Worm (Caenorhabditis elegans) whole organism, L1 larva: Measurements from ENCODE around the gene ZK813.7.

ENCODE experiments used
- blmp-1 ChIP-seq: fragments of 150-350 bp; optimal IDR thresholded peaks from 2 replicates; lab custom pipeline; 2014; ENCODE audit warnings: missing biosample characterization, missing genetic modification characterization
- ceh-82 ChIP-seq, 3 experiments: fragments of 150-350 bp in 1 of 3; sonication (generic microtip) in 2 of 3; optimal IDR thresholded peaks; 2 replicates each; lab custom pipeline; 2014 to 2017; ENCODE audit warnings: missing biosample characterization in 3 of 3, missing genetic modification characterization in 3 of 3
- ceh-90 ChIP-seq: sonication (generic microtip); optimal IDR thresholded peaks from 2 replicates; lab custom pipeline; 2016; ENCODE audit warnings: missing genetic modification characterization, missing compliant biosample characterization
- dpl-1 ChIP-seq, 3 experiments: fragments of 150-350 bp in 2 of 3; sonication (generic microtip) in 1 of 3; optimal IDR thresholded peaks; 2 replicates each; lab custom pipeline; 2014 to 2017; ENCODE audit warnings: missing biosample characterization in 3 of 3, missing genetic modification characterization in 3 of 3, missing genetic modification reagents in 3 of 3
- efl-1 ChIP-seq, 4 experiments: fragments of 150-350 bp; optimal IDR thresholded peaks in 3 of 4; peaks in 1 of 4; 1 replicate in 1 of 4; 2 replicates in 3 of 4; lab custom pipeline; 2014; ENCODE audit warnings: missing biosample characterization in 2 of 4, missing genetic modification characterization in 2 of 4, missing genetic modification reagents in 2 of 4
- elt-3 ChIP-seq, 6 experiments: fragments of 150-350 bp in 1 of 6; sonication (generic microtip); optimal IDR thresholded peaks; 2 replicates each; lab custom pipeline; 2017 to 2018; ENCODE audit warnings: missing biosample characterization in 6 of 6, missing genetic modification characterization in 6 of 6, inconsistent platforms in 1 of 6
- fkh-4 ChIP-seq: sonication (generic microtip); optimal IDR thresholded peaks from 2 replicates; lab custom pipeline; 2016; ENCODE audit warnings: missing compliant biosample characterization, missing genetic modification characterization, borderline replicate concordance
- fos-1 ChIP-seq: fragments of 150-350 bp; optimal IDR thresholded peaks from 2 replicates; lab custom pipeline; 2014; ENCODE audit warnings: missing biosample characterization, missing genetic modification characterization
- hpl-2 ChIP-seq: fragments of 150-350 bp; optimal IDR thresholded peaks from 2 replicates; lab custom pipeline; 2014; ENCODE audit warnings: missing biosample characterization, missing genetic modification reagents, missing genetic modification characterization
- lin-13 ChIP-seq: fragments of 150-350 bp; optimal IDR thresholded peaks from 2 replicates; lab custom pipeline; 2014; ENCODE audit warnings: missing biosample characterization, missing genetic modification reagents, missing genetic modification characterization
- lin-14 ChIP-seq: fragments of 200-800 bp; sonication (Bioruptor generic); optimal IDR thresholded peaks from 2 replicates; lab custom pipeline; 2018; ENCODE audit warnings: mild to moderate bottlenecking, missing genetic modification characterization, moderate library complexity, missing compliant biosample characterization
- lin-39 ChIP-seq: fragments of 150-350 bp; optimal IDR thresholded peaks from 2 replicates; lab custom pipeline; 2014; ENCODE audit warnings: missing biosample characterization, missing genetic modification reagents, missing genetic modification characterization
- lir-3 ChIP-seq: sonication (generic microtip); optimal IDR thresholded peaks from 2 replicates; lab custom pipeline; 2016; ENCODE audit warnings: mild to moderate bottlenecking, missing genetic modification characterization, moderate library complexity, missing compliant biosample characterization; ENCODE audit not compliant: poor library complexity
- mdl-1 ChIP-seq, 2 experiments: fragments of 150-350 bp; optimal IDR thresholded peaks; 2 replicates each; lab custom pipeline; 2014 to 2017; ENCODE audit warnings: missing biosample characterization in 2 of 2, missing genetic modification characterization in 2 of 2, inconsistent platforms in 1 of 2
- mep-1 ChIP-seq: fragments of 150-350 bp; optimal IDR thresholded peaks from 2 replicates; lab custom pipeline; 2014; ENCODE audit warnings: missing biosample characterization, missing genetic modification characterization
- nhr-12 ChIP-seq: sonication (generic microtip); optimal IDR thresholded peaks from 2 replicates; lab custom pipeline; 2017; ENCODE audit warnings: missing biosample characterization, missing genetic modification characterization
- nhr-71 ChIP-seq: sonication (generic microtip); optimal IDR thresholded peaks from 2 replicates; lab custom pipeline; 2016; ENCODE audit warnings: mild to moderate bottlenecking, missing genetic modification characterization, moderate library complexity, missing compliant biosample characterization
- nhr-77 ChIP-seq: fragments of 150-350 bp; optimal IDR thresholded peaks from 2 replicates; lab custom pipeline; 2014; ENCODE audit warnings: missing biosample characterization, missing genetic modification characterization
- nhr-85 ChIP-seq: sonication (generic microtip); peaks from one replicate; lab custom pipeline; 2016; ENCODE audit warnings: missing genetic modification characterization, inconsistent platforms, missing compliant biosample characterization
- pax-3 ChIP-seq: fragments of 200-800 bp; sonication (Bioruptor generic); optimal IDR thresholded peaks from 2 replicates; lab custom pipeline; 2018; ENCODE audit warnings: mild to moderate bottlenecking, missing genetic modification characterization, moderate library complexity, missing compliant biosample characterization
- rnt-1 ChIP-seq: sonication (generic microtip); optimal IDR thresholded peaks from 2 replicates; lab custom pipeline; 2016; ENCODE audit warnings: mild to moderate bottlenecking, missing genetic modification characterization, moderate library complexity, missing compliant biosample characterization
- skn-1 ChIP-seq: fragments of 150-350 bp; optimal IDR thresholded peaks from 2 replicates; lab custom pipeline; 2014; ENCODE audit warnings: missing biosample characterization, missing genetic modification characterization
- snpc-4 ChIP-seq: fragments of 150-350 bp; optimal IDR thresholded peaks from 2 replicates; lab custom pipeline; 2014; ENCODE audit warnings: missing biosample characterization, missing genetic modification characterization
- swsn-7 ChIP-seq: sonication (generic microtip); optimal IDR thresholded peaks from 2 replicates; lab custom pipeline; 2016; ENCODE audit warnings: missing genetic modification characterization, missing compliant biosample characterization
- tlp-1 ChIP-seq: fragments of 150-350 bp; optimal IDR thresholded peaks from 2 replicates; lab custom pipeline; 2014; ENCODE audit warnings: missing biosample characterization, missing genetic modification characterization
- unc-86 ChIP-seq: sonication (generic microtip); optimal IDR thresholded peaks from 2 replicates; lab custom pipeline; 2016; ENCODE audit warnings: missing genetic modification characterization, missing compliant biosample characterization
- zip-4 ChIP-seq: fragments of 200-800 bp; sonication (Bioruptor generic); optimal IDR thresholded peaks from 2 replicates; lab custom pipeline; 2018; ENCODE audit warnings: mild to moderate bottlenecking, missing genetic modification characterization, moderate library complexity, missing compliant biosample characterization
- ztf-11 ChIP-seq, 2 experiments: sonication (generic microtip); optimal IDR thresholded peaks; 2 replicates each; lab custom pipeline; 2016 to 2017; ENCODE audit warnings: missing genetic modification characterization in 2 of 2, missing biosample characterization in 1 of 2, missing compliant biosample characterization in 1 of 2

ZK813.7 gene

DNA sequence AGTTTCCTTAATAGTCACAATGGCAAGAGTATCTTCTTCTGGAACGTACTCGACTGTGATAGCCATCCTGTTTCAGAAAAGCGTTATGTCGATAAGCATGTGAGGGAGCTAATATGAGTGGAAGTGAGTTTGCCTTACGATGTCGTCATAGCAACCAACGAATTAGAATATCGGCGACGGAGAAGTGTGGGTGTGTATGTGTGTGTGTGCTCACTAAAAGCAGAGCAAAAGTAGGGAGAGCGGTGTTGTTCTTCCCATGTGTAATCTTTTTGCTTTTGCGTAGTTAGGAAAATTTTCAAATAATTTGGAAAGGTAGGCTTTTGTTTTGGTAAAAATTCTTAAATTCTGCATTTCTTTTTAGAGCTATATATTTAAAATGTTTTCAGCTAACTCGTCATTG, 6.5 kb downstream of the ZK813.7 start, which contains the start of gene ZK813.5:
ZK813.5 (minus strand) TSS at position 101 of the 400 bp plus-strand sequence.
- TF ChIP-seq nhr-77 (tag; lab: Kevin White, UChicago) (no peak), nhr-12 (tag; lab: Kevin White, UChicago) (no peak)

DNA sequence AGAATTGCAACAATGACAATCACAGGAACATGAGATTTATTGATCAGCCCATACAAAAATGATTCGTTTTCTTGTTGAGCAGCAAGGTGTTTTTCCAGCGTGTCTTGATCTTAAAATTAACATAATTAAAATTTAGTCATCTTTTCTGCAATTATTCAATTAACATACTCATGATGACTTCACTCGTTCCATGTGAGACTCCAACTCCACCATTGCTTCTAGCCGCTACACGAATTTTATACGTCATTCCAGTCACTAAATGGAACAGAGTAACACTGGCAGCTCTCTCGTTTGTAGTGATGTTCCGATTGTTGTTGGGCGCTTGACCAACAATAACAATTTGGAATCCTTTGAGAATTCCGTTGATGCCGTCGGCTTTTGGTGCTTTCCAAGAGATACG, 9.3 kb downstream of the ZK813.7 start:
- TF ChIP-seq lir-3 (tag; lab: Kevin White, UChicago) (no peak), ceh-82 (tag; optimal IDR thresholded peaks at IDR 0.05; lab: Kevin White, UChicago) (no peak), fkh-4 (tag; lab: Kevin White, UChicago) (no peak)

DNA sequence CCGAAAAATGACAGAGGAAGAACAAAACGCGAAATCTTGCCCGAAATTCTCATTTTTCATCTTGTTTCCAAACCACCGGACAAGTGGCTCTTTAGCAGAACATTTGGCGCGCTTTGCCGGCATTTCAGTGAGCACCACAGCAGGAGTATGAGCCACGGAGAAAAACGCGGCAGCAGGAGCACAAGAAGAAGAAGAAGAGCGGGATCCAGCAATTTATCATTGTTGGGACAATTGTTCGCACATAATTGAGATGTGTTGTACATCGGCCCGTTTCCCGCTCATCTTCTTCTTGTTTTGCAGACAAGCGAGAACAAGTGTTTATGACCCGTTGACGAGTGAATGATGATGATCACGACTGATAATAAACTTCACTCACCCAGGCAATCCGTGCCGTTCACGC, 10.9 kb downstream of the ZK813.7 start:
- TF ChIP-seq ztf-11 (tag; optimal IDR thresholded peaks at IDR 0.05; lab: Kevin White, UChicago) (no peak), lin-14 (GFP tag; lab: Kevin White, UChicago) (peak; percentile 85), dpl-1 (GFP tag; optimal IDR thresholded peaks at IDR 0.05; lab: Kevin White, UChicago) (no peak), nhr-71 (tag; lab: Kevin White, UChicago) (peak; percentile 47), rnt-1 (peak; percentile 62), lin-39 (tag; lab: Kevin White, UChicago) (peak; percentile 15)

DNA sequence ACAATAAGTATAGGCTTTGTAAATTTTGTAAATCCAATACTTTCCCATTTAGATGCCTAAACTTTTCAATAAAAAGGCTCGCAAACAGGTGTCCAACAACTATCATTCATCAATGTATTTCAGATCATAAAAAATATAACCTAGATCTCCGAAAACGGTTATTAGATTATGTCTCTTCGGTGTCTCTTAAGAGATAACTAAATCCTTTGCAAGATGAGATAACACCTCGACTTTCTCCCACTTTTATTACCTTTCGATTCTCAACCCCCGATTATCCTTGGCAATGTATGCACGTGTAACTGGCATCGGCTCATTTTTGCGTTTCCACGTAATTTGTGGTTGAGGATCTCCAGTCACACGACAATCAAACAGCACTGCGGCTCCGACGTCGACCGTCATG, 17.5 kb downstream of the ZK813.7 start:
- peak; percentile 43 for TF ChIP-seq blmp-1 (tag; lab: Kevin White, UChicago)
- no peak for TF ChIP-seq mdl-1 (tag; optimal IDR thresholded peaks at IDR 0.05; lab: Kevin White, UChicago)
- TF ChIP-seq tlp-1 (tag; lab: Kevin White, UChicago): no peak
- no peak for TF ChIP-seq swsn-7 (tag; lab: Kevin White, UChicago)
- TF ChIP-seq elt-3 (tag; optimal IDR thresholded peaks at IDR 0.05; lab: Kevin White, UChicago): no peak
- no peak for TF ChIP-seq pax-3 (tag; lab: Kevin White, UChicago)
- TF ChIP-seq zip-4: no peak
- no peak for TF ChIP-seq unc-86 (tag; lab: Kevin White, UChicago)

DNA sequence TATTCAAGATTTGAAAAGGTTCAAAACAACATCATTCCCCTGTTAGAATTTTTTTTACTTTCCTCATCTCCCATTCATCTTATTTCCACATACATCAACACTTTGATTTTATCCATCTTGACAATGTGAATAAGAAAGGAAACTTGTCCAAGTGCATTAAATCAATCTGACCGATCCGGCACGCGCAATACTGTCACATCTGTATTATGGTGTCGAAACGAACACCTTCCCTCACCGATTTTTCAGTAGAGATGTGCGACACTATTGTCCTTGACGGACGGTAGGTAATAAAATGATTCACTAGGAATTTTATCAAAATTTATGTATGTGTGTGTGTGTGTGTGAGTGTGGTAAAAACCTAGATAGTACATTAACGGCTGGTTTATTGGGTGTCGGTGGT, 19.3 kb downstream of the ZK813.7 start:
- no peak for TF ChIP-seq nhr-77 (tag; lab: Kevin White, UChicago)
- peak; percentile 15 for TF ChIP-seq mep-1 (tag; lab: Kevin White, UChicago)
- peak; percentile 41 for TF ChIP-seq blmp-1 (tag; lab: Kevin White, UChicago)
- TF ChIP-seq lin-14 (GFP tag; lab: Kevin White, UChicago): peak; percentile 29
- TF ChIP-seq pax-3 (tag; lab: Kevin White, UChicago): no peak
- peak; percentile 71 for TF ChIP-seq nhr-85
- no peak for TF ChIP-seq hpl-2 (GFP tag; lab: Kevin White, UChicago)
- no peak for TF ChIP-seq tlp-1 (tag; lab: Kevin White, UChicago)

DNA sequence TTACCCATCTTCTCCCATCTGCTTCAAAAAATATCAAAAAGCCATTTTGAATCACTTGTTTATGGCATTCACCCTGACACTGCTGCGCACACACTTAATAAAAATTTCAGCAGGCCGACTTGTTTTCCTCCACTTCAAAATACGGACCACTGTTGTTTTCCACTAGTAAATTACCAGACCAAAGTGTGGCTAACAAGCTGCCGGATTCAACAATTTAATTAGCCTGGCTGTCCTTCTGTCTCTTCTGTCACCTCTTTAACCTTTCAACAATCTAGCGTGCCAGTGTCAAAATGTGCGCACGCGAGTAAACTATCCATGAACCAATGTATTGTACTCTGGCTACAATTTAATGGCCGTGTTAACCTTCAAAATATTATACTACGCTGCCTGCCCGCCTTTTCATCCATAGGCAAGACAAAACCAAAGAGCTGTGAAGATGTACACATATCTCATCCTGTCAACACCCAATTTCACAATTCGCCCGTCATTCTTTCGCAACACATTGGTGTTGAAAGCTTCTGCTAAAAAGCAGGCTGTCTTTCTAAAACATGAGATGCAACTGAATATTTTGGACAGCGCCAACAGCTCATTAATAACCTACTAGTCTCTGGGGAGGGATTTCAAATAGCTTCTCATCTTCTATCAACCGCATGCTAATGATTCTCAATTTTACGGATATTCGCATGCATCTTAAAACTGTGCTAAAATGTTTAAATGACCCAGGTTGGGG, 19.9 kb downstream of the ZK813.7 start:
- TF ChIP-seq ceh-82 (tag; optimal IDR thresholded peaks at IDR 0.05; lab: Kevin White, UChicago): peak in 1 of 3 experiments; percentile 11
- no peak for TF ChIP-seq ztf-11 (tag; optimal IDR thresholded peaks at IDR 0.05; lab: Kevin White, UChicago)
- peak; percentile 19 for TF ChIP-seq skn-1 (tag; lab: Kevin White, UChicago)
- TF ChIP-seq nhr-85: peak; percentile 72
- TF ChIP-seq snpc-4 (tag; lab: Kevin White, UChicago): no peak
- no peak for TF ChIP-seq lin-14 (GFP tag; lab: Kevin White, UChicago)
- no peak for TF ChIP-seq fos-1 (tag; lab: Kevin White, UChicago)
- no peak for TF ChIP-seq efl-1 (optimal IDR thresholded peaks at IDR 0.05; lab: Kevin White, UChicago)
- TF ChIP-seq efl-1 (GFP tag; optimal IDR thresholded peaks at IDR 0.05 in 1 of 2; lab: Kevin White, UChicago): no peak
- no peak for TF ChIP-seq lin-13
- TF ChIP-seq ceh-90: no peak
